Fruit fly (Drosophila melanogaster): Measurements from ENCODE around the gene Atg8a.

Gene Atg8a

dm6 chrX:10744773-10745589 lies 23.2 kb downstream of the Atg8a start, which contains the start of gene stx (continued):
- no peak for TF ChIP-seq Fer2 (tag; optimal IDR thresholded peaks at IDR 0.05)
- TF ChIP-seq CG7357 (GFP tag; IDR thresholded peaks at IDR 0.05) = no peak
- peak; percentile 27 for TF ChIP-seq mirr (GFP tag; optimal IDR thresholded peaks at IDR 0.05)
- peak; percentile 48; the same call in 1 of the 3 replicates for TF ChIP-seq otp (GFP tag; IDR thresholded peaks at IDR 0.05)
- peak; percentile 9 for TF ChIP-seq BtbVII (GFP tag; optimal IDR thresholded peaks at IDR 0.05)
- TF ChIP-seq Doc2 (GFP tag; IDR thresholded peaks at IDR 0.05) = no peak
- TF ChIP-seq tio (GFP tag; optimal IDR thresholded peaks at IDR 0.05) = no peak
- no peak for TF ChIP-seq Hr3 (GFP tag; optimal IDR thresholded peaks at IDR 0.05)
- TF ChIP-seq sob (GFP tag; IDR thresholded peaks at IDR 0.05) = peak; percentile 59; the same call in 1 of the 2 replicates
- no peak for TF ChIP-seq Atf3 (GFP tag; optimal IDR thresholded peaks at IDR 0.05)
- no peak for TF ChIP-seq hth (optimal IDR thresholded peaks at IDR 0.05)
- no peak for TF ChIP-seq fru (optimal IDR thresholded peaks at IDR 0.05)
- peak; percentile 69 for TF ChIP-seq wek (GFP tag; optimal IDR thresholded peaks at IDR 0.05)
- TF ChIP-seq Fer3 (tag; optimal IDR thresholded peaks at IDR 0.05) = peak; percentile 27
- TF ChIP-seq CG10431 (GFP tag; optimal IDR thresholded peaks at IDR 0.05) = peak; percentile 28
- no peak for TF ChIP-seq CG10366 (GFP tag; IDR thresholded peaks at IDR 0.05)
- peak; percentile 27 for TF ChIP-seq CG2678 (tag; optimal IDR thresholded peaks at IDR 0.05)
- TF ChIP-seq Ets97D (GFP tag; optimal IDR thresholded peaks at IDR 0.05) = peak; percentile 88
- TF ChIP-seq peb (GFP tag; IDR thresholded peaks at IDR 0.05) = no peak
- peak; percentile 69 for TF ChIP-seq row (GFP tag; IDR thresholded peaks at IDR 0.05)
- no peak for TF ChIP-seq TFAM (GFP tag; optimal IDR thresholded peaks at IDR 0.05)
- TF ChIP-seq hb (GFP tag; IDR thresholded peaks at IDR 0.05; ENCODE audit: partially characterized antibody) = peak; percentile 98
- TF ChIP-seq CG6813 (GFP tag; optimal IDR thresholded peaks at IDR 0.05) = no peak
- TF ChIP-seq CG15696 (tag; optimal IDR thresholded peaks at IDR 0.05) = no peak
- TF ChIP-seq chn (GFP tag; optimal IDR thresholded peaks at IDR 0.05) = no peak
- no peak for TF ChIP-seq CG4282 (GFP tag; optimal IDR thresholded peaks at IDR 0.05)
- TF ChIP-seq jigr1 (GFP tag; IDR thresholded peaks at IDR 0.05) = no peak
- TF ChIP-seq Bteb2 (GFP tag; optimal IDR thresholded peaks at IDR 0.05) = no peak
- peak; percentile 95 for TF ChIP-seq CG42726 (GFP tag; IDR thresholded peaks at IDR 0.05; ENCODE audit: partially characterized antibody)
- no peak for TF ChIP-seq wor (GFP tag; IDR thresholded peaks at IDR 0.05)
- no peak; the same call in 1 of the 2 replicates for TF ChIP-seq ham (GFP tag; IDR thresholded peaks at IDR 0.05)
- no peak for TF ChIP-seq HmgZ (tag; optimal IDR thresholded peaks at IDR 0.05)
- TF ChIP-seq slp2 (GFP tag; optimal IDR thresholded peaks at IDR 0.05) = no peak
- TF ChIP-seq CG10462 (GFP tag; optimal IDR thresholded peaks at IDR 0.05) = no peak
- TF ChIP-seq CG9727 (GFP tag; optimal IDR thresholded peaks at IDR 0.05) = no peak
- no peak for TF ChIP-seq corto (GFP tag; optimal IDR thresholded peaks at IDR 0.05)
- TF ChIP-seq CrebB (tag; optimal IDR thresholded peaks at IDR 0.05) = peak; percentile 23
- TF ChIP-seq CG11695 (GFP tag; IDR thresholded peaks at IDR 0.05) = 0 out of 3 replicates have a peak, but pooled peaks have one; percentile 28
- TF ChIP-seq NC2β (GFP tag; optimal IDR thresholded peaks at IDR 0.05) = peak; percentile 11
- TF ChIP-seq Dip2 (GFP tag; IDR thresholded peaks at IDR 0.05) = no peak
- TF ChIP-seq Antp (GFP tag; optimal IDR thresholded peaks at IDR 0.05) = no peak
- TF ChIP-seq CG2712 (tag; optimal IDR thresholded peaks at IDR 0.05) = no peak
- no peak for TF ChIP-seq Poxn (GFP tag; IDR thresholded peaks at IDR 0.05)
- TF ChIP-seq Rx (GFP tag; IDR thresholded peaks at IDR 0.05) = peak; percentile 17; the same call in 1 of the 2 replicates
- no peak for TF ChIP-seq esg (GFP tag; conservative IDR thresholded peaks at IDR 0.05)
- TF ChIP-seq Nf-YC (tag; optimal IDR thresholded peaks at IDR 0.05) = peak; percentile 70
- TF ChIP-seq GATAe (GFP tag; conservative IDR thresholded peaks at IDR 0.05) = no peak
- TF ChIP-seq unpg (GFP tag; optimal IDR thresholded peaks at IDR 0.05) = no peak
- no peak for TF ChIP-seq jumu (GFP tag; optimal IDR thresholded peaks at IDR 0.05)
- no peak for TF ChIP-seq CG1602 (GFP tag; optimal IDR thresholded peaks at IDR 0.05)
- no peak for TF ChIP-seq CG10959 (GFP tag; IDR thresholded peaks at IDR 0.05)
